Worm (Caenorhabditis elegans) whole organism, L2 larva: ENCODE results near the gene K02G10.15.

ENCODE experiments used
- C34F6.9 ChIP-seq: fragments of 150-350 bp; optimal IDR thresholded peaks from 2 replicates; lab custom pipeline; 2014; ENCODE audit warnings: missing biosample characterization, missing genetic modification characterization
- R02D3.7 ChIP-seq: fragments of 150-350 bp; optimal IDR thresholded peaks from 2 replicates; lab custom pipeline; 2014; ENCODE audit warnings: missing biosample characterization, missing genetic modification characterization
- Y55F3AM.14 ChIP-seq: fragments of 200-800 bp; sonication (Bioruptor generic); optimal IDR thresholded peaks from 2 replicates; lab custom pipeline; 2018; ENCODE audit warnings: mild to moderate bottlenecking, missing genetic modification characterization, missing compliant biosample characterization
- ZK546.5 ChIP-seq: sonication (generic microtip); optimal IDR thresholded peaks from 2 replicates; lab custom pipeline; 2017; ENCODE audit warnings: missing biosample characterization, missing genetic modification characterization
- alr-1 ChIP-seq: fragments of 150-350 bp; optimal IDR thresholded peaks from 2 replicates; lab custom pipeline; 2014; ENCODE audit warnings: missing biosample characterization, missing genetic modification characterization
- aly-2 ChIP-seq: fragments of 150-350 bp; optimal IDR thresholded peaks from 2 replicates; lab custom pipeline; 2014; ENCODE audit warnings: missing biosample characterization, missing genetic modification characterization
- ama-1 ChIP-seq: fragments of 150-350 bp; optimal IDR thresholded peaks from 2 replicates; lab custom pipeline; 2018; ENCODE audit warnings: inconsistent platforms
- blmp-1 ChIP-seq: sonication (generic microtip); optimal IDR thresholded peaks from 2 replicates; lab custom pipeline; 2017; ENCODE audit warnings: missing genetic modification characterization, mild to moderate bottlenecking, missing compliant biosample characterization, antibody characterized with exemption, moderate library complexity; ENCODE audit not compliant: insufficient read depth
- ceh-16 ChIP-seq: fragments of 150-350 bp; optimal IDR thresholded peaks from 2 replicates; lab custom pipeline; 2014; ENCODE audit warnings: missing biosample characterization, missing genetic modification characterization
- ceh-82 ChIP-seq: fragments of 150-350 bp; optimal IDR thresholded peaks from 2 replicates; lab custom pipeline; 2014; ENCODE audit warnings: missing biosample characterization, missing genetic modification characterization
- crh-2 ChIP-seq: sonication (generic microtip); optimal IDR thresholded peaks from 2 replicates; lab custom pipeline; 2017; ENCODE audit warnings: missing biosample characterization, missing genetic modification characterization
- dmd-4 ChIP-seq: sonication (generic microtip); optimal IDR thresholded peaks from 2 replicates; lab custom pipeline; 2017; ENCODE audit warnings: missing biosample characterization, missing genetic modification characterization
- egl-27 ChIP-seq: sonication (generic microtip); optimal IDR thresholded peaks from 3 replicates; lab custom pipeline; 2017; ENCODE audit warnings: missing biosample characterization, missing genetic modification reagents, missing genetic modification characterization
- elt-1 ChIP-seq: fragments of 150-350 bp; optimal IDR thresholded peaks from 2 replicates; lab custom pipeline; 2014; ENCODE audit warnings: missing biosample characterization, missing genetic modification characterization
- elt-3 ChIP-seq: sonication (generic microtip); optimal IDR thresholded peaks from 2 replicates; lab custom pipeline; 2017; ENCODE audit warnings: missing biosample characterization, missing genetic modification characterization
- fos-1 ChIP-seq: fragments of 150-350 bp; optimal IDR thresholded peaks from 2 replicates; lab custom pipeline; 2014; ENCODE audit warnings: missing biosample characterization, missing genetic modification characterization
- lin-13 ChIP-seq: fragments of 150-350 bp; optimal IDR thresholded peaks from 2 replicates; lab custom pipeline; 2014; ENCODE audit warnings: missing biosample characterization, missing genetic modification reagents, missing genetic modification characterization
- lin-39 ChIP-seq: fragments of 150-350 bp; optimal IDR thresholded peaks from 2 replicates; lab custom pipeline; 2014; ENCODE audit warnings: missing biosample characterization, missing genetic modification reagents, missing genetic modification characterization
- lsy-2 ChIP-seq, 2 experiments: fragments of 150-350 bp in 1 of 2; sonication (generic microtip) in 1 of 2; optimal IDR thresholded peaks; 2 replicates each; lab custom pipeline; 2014 to 2017; ENCODE audit warnings: missing biosample characterization in 2 of 2, missing genetic modification characterization in 2 of 2
- mab-5 ChIP-seq: fragments of 150-350 bp; optimal IDR thresholded peaks from 2 replicates; lab custom pipeline; 2014; ENCODE audit warnings: missing biosample characterization, missing genetic modification characterization
- mbf-1 ChIP-seq: sonication (generic microtip); optimal IDR thresholded peaks from 2 replicates; lab custom pipeline; 2017; ENCODE audit warnings: missing biosample characterization, missing genetic modification characterization
- mdl-1 ChIP-seq, 2 experiments: fragments of 150-350 bp in 1 of 2; sonication (generic microtip) in 1 of 2; optimal IDR thresholded peaks; 2 replicates each; lab custom pipeline; 2017; ENCODE audit warnings: missing biosample characterization in 2 of 2, missing genetic modification characterization in 2 of 2
- nhr-11 ChIP-seq: fragments of 150-350 bp; optimal IDR thresholded peaks from 2 replicates; lab custom pipeline; 2014; ENCODE audit warnings: missing biosample characterization, missing genetic modification characterization
- nhr-12 ChIP-seq: fragments of 150-350 bp; optimal IDR thresholded peaks from 2 replicates; lab custom pipeline; 2014; ENCODE audit warnings: missing biosample characterization, missing genetic modification characterization
- nhr-129 ChIP-seq: fragments of 150-350 bp; optimal IDR thresholded peaks from 2 replicates; lab custom pipeline; 2014; ENCODE audit warnings: missing biosample characterization, missing genetic modification characterization
- nhr-21 ChIP-seq: fragments of 150-350 bp; optimal IDR thresholded peaks from 2 replicates; lab custom pipeline; 2014; ENCODE audit warnings: missing biosample characterization, missing genetic modification characterization
- nhr-23 ChIP-seq: fragments of 150-350 bp; optimal IDR thresholded peaks from 2 replicates; lab custom pipeline; 2014; ENCODE audit warnings: missing biosample characterization, missing genetic modification reagents, missing genetic modification characterization
- nhr-237 ChIP-seq: fragments of 150-350 bp; optimal IDR thresholded peaks from 2 replicates; lab custom pipeline; 2014; ENCODE audit warnings: missing biosample characterization, missing genetic modification characterization
- nhr-6 ChIP-seq: fragments of 150-350 bp; optimal IDR thresholded peaks from 2 replicates; lab custom pipeline; 2014; ENCODE audit warnings: missing biosample characterization, missing genetic modification characterization
- peb-1 ChIP-seq: fragments of 150-350 bp; optimal IDR thresholded peaks from 2 replicates; lab custom pipeline; 2014; ENCODE audit warnings: missing biosample characterization, missing genetic modification characterization
- sem-4 ChIP-seq: fragments of 150-350 bp; optimal IDR thresholded peaks from 2 replicates; lab custom pipeline; 2014; ENCODE audit warnings: missing biosample characterization, missing genetic modification reagents, missing genetic modification characterization
- skn-1 ChIP-seq: sonication (generic microtip); optimal IDR thresholded peaks from 2 replicates; lab custom pipeline; 2017; ENCODE audit warnings: missing biosample characterization, missing genetic modification characterization
- sma-9 ChIP-seq, 2 experiments: fragments of 150-350 bp in 1 of 2; sonication (generic microtip) in 1 of 2; optimal IDR thresholded peaks; 2 replicates each; lab custom pipeline; 2014 to 2016; ENCODE audit warnings: missing genetic modification characterization in 2 of 2, mild to moderate bottlenecking in 1 of 2, missing biosample characterization in 1 of 2, missing compliant biosample characterization in 1 of 2, missing genetic modification reagents in 1 of 2, moderate library complexity in 1 of 2
- snpc-4 ChIP-seq: fragments of 150-350 bp; optimal IDR thresholded peaks from 2 replicates; lab custom pipeline; 2014; ENCODE audit warnings: missing biosample characterization, missing genetic modification characterization
- unc-39 ChIP-seq: fragments of 150-350 bp; optimal IDR thresholded peaks from 2 replicates; lab custom pipeline; 2014; ENCODE audit warnings: missing biosample characterization, missing genetic modification characterization
- unc-55 ChIP-seq: fragments of 150-350 bp; sonication (generic microtip); optimal IDR thresholded peaks from 3 replicates; lab custom pipeline; 2014; ENCODE audit warnings: missing biosample characterization, missing genetic modification reagents, missing genetic modification characterization
- unc-62 ChIP-seq: fragments of 150-350 bp; optimal IDR thresholded peaks from 2 replicates; lab custom pipeline; 2014; ENCODE audit warnings: missing biosample characterization, missing genetic modification reagents, missing genetic modification characterization
- zag-1 ChIP-seq: fragments of 150-350 bp; optimal IDR thresholded peaks from 2 replicates; lab custom pipeline; 2014; ENCODE audit warnings: missing biosample characterization, missing genetic modification characterization
- ztf-1 ChIP-seq: fragments of 200-800 bp; sonication (Bioruptor generic); conservative IDR thresholded peaks from 2 replicates; pipeline ENCODE4 v1.3.6; 2022; ENCODE audit warnings: missing genetic modification characterization, missing compliant biosample characterization
- ztf-11 ChIP-seq: sonication (generic microtip); optimal IDR thresholded peaks from 2 replicates; lab custom pipeline; 2017; ENCODE audit warnings: missing biosample characterization, missing genetic modification characterization
- ztf-4 ChIP-seq: fragments of 150-350 bp; optimal IDR thresholded peaks from 2 replicates; lab custom pipeline; 2014; ENCODE audit warnings: missing biosample characterization, missing genetic modification characterization

K02G10.15 gene

DNA sequence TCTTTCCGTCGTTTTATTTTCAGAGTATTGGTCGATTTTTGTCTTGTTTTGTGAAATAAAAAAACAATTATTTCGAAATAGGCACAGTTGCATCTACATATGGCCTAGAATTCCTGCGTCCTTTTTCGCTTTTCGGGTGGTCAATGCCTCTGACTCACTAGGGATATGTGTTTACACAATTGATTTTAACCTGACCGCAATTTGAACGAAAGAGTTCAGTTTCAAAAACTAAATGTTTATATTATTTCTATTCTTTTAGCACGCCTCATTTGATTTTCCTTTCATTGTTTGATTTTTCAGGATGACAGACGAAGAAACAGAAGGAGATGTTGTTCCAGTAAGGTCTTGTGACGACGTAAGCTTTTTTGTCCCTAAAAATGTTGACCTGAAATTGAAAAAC is 14.7 kb downstream of the K02G10.15 start, which contains the start of gene mfsd-12:
Gene mfsd-12, plus strand, starts transcription at position 301 of the 400 bp plus-strand sequence.
- TF ChIP-seq R02D3.7 (tag; lab: Kevin White, UChicago) (no peak), lsy-2 (tag; optimal IDR thresholded peaks at IDR 0.05; lab: Kevin White, UChicago) (no peak), egl-27 (tag; lab: Kevin White, UChicago) (no peak), fos-1 (tag; lab: Kevin White, UChicago) (no peak), sma-9 (GFP tag; optimal IDR thresholded peaks at IDR 0.05; lab: Kevin White, UChicago) (no peak), sma-9 (tag; optimal IDR thresholded peaks at IDR 0.05; lab: Kevin White, UChicago) (no peak), nhr-23 (tag; lab: Kevin White, UChicago) (no peak), lin-13 (GFP tag; lab: Kevin White, UChicago) (no peak), sem-4 (no peak), alr-1 (no peak), nhr-6 (no peak), elt-3 (tag; lab: Kevin White, UChicago) (no peak), crh-2 (tag; lab: Kevin White, UChicago) (no peak), mdl-1 (tag; optimal IDR thresholded peaks at IDR 0.05; lab: Kevin White, UChicago) (no peak), nhr-237 (tag; lab: Kevin White, UChicago) (no peak), ZK546.5 (no peak), zag-1 (no peak), ama-1 (no peak), nhr-129 (tag; lab: Kevin White, UChicago) (no peak)

DNA sequence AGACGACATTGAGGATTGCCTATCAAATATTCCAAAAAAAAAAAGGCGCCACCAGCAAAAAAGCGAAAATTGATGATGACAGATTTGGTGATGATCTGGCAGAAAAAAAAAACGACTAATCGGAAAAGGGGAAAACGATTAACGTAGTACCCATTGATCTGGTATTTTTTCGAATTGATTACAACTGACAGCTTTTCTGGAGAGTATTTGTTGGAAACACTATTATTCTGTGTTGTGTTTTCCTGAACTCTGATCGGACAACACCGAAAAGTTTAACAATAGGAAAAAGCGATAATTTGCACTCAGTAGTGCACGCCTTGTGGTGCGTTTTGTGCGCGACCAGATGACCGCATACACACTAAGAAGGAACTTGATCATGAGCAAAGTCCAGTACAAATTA is 17.9 kb downstream of the K02G10.15 start:
- TF ChIP-seq nhr-129 (tag; lab: Kevin White, UChicago) (no peak), nhr-12 (tag; lab: Kevin White, UChicago) (no peak), peb-1 (tag; lab: Kevin White, UChicago) (no peak), elt-3 (tag; lab: Kevin White, UChicago) (no peak), unc-62 (GFP tag; lab: Kevin White, UChicago) (no peak), mab-5 (tag; lab: Kevin White, UChicago) (no peak), aly-2 (tag; lab: Kevin White, UChicago) (no peak), ceh-82 (tag; lab: Kevin White, UChicago) (no peak), Y55F3AM.14 (GFP tag; lab: Kevin White, UChicago) (no peak), R02D3.7 (tag; lab: Kevin White, UChicago) (no peak), unc-55 (GFP tag; lab: Kevin White, UChicago) (no peak), egl-27 (tag; lab: Kevin White, UChicago) (no peak), ztf-11 (tag; lab: Kevin White, UChicago) (no peak), lin-13 (GFP tag; lab: Kevin White, UChicago) (no peak), nhr-11 (tag; lab: Kevin White, UChicago) (no peak)
- TF ChIP-seq, all 48 proteins: peak for 0

DNA sequence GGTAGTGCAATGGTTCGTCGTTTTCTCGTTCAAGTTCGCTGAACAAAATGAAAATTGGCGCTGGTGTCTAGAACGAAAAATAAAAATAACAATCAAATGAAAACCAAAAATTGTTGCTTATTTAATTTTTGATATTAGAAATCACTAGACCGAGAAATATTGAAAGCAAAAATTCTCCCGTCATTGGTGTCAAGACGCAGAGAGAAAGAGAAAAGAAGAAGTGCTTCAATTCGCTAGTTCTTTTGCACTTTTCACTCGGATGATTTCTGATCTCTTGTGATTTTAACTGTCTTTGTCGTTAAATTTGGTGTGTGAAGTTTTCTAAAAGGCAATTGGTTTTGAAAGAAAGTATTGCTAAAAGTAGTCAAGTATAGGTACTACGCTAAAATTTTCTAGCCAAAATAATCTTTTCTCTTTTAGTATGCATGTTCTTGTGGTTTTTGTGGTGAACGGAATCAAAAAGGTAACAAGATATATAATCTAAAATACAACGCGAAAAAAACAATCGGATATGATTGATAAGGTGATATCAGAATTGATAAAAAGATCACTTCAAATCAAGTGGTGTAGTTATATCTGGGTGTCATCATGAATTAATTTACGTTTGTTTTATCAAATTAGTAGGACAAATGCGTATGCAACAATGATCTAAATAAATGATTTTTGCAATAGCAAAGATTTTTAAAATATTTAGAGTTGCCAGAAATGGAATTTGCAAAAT is 19.4 kb downstream of the K02G10.15 start:
- TF ChIP-seq unc-55 (GFP tag; lab: Kevin White, UChicago) = peak; percentile 1
- no peak for TF ChIP-seq ztf-4 (tag; lab: Kevin White, UChicago)
- peak; percentile 74 for TF ChIP-seq blmp-1 (tag; lab: Kevin White, UChicago)
- TF ChIP-seq ztf-1 (GFP tag; lab: Robert Waterston, UW) = no peak
- TF ChIP-seq ceh-82 (tag; lab: Kevin White, UChicago) = no peak
- TF ChIP-seq nhr-129 (tag; lab: Kevin White, UChicago) = peak; percentile 0
- TF ChIP-seq sma-9 (GFP tag; optimal IDR thresholded peaks at IDR 0.05; lab: Kevin White, UChicago) = peak; percentile 75
- no peak for TF ChIP-seq sma-9 (tag; optimal IDR thresholded peaks at IDR 0.05; lab: Kevin White, UChicago)
- no peak for TF ChIP-seq lin-13 (GFP tag; lab: Kevin White, UChicago)
- TF ChIP-seq fos-1 (tag; lab: Kevin White, UChicago) = peak; percentile 11
- TF ChIP-seq nhr-21 = no peak
- TF ChIP-seq aly-2 (tag; lab: Kevin White, UChicago) = no peak
- TF ChIP-seq, all 48 proteins: peak for 5

DNA sequence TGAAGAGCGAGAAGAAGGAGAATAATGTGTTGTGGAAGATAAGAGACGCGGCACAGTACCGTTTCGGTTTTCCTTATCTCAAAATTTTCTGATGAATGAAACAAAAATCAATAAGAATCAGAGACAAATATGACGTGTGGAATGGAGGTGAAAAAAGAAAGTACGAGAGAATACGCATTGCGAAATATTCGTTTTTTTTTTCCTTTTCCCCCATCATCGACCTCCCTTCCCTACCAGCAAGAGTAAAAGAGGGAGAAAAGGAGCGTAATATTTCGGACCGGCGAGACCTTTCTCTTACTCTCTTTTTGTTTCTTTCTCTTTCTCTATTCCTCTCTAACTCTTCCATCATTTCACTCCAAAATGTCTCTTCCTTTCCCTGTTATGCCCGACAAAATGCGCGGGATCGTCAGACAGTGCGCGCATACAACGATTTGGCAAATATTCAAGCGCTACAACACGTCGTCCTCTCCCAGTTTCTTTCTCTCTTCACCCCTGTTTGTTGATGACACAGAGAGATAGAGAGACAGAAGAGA is 20.2 kb downstream of the K02G10.15 start:
- no peak for TF ChIP-seq dmd-4 (tag; lab: Kevin White, UChicago)
- no peak for TF ChIP-seq ceh-82 (tag; lab: Kevin White, UChicago)
- TF ChIP-seq unc-39 (tag; lab: Kevin White, UChicago) = no peak
- no peak for TF ChIP-seq snpc-4
- no peak for TF ChIP-seq lin-39 (tag; lab: Kevin White, UChicago)
- TF ChIP-seq nhr-237 (tag; lab: Kevin White, UChicago) = no peak
- peak; percentile 36 for TF ChIP-seq sma-9 (GFP tag; optimal IDR thresholded peaks at IDR 0.05; lab: Kevin White, UChicago)
- no peak for TF ChIP-seq sma-9 (tag; optimal IDR thresholded peaks at IDR 0.05; lab: Kevin White, UChicago)
- peak; percentile 52 for TF ChIP-seq C34F6.9
- no peak for TF ChIP-seq ZK546.5
- peak; percentile 95 for TF ChIP-seq Y55F3AM.14 (GFP tag; lab: Kevin White, UChicago)
- no peak for TF ChIP-seq nhr-23 (tag; lab: Kevin White, UChicago)
- peak; percentile 13 for TF ChIP-seq ama-1
- peak; percentile 11 for TF ChIP-seq sem-4
- TF ChIP-seq lin-13 (GFP tag; lab: Kevin White, UChicago) = no peak
- no peak for TF ChIP-seq ztf-11 (tag; lab: Kevin White, UChicago)
- no peak for TF ChIP-seq R02D3.7 (tag; lab: Kevin White, UChicago)
- TF ChIP-seq skn-1 (tag; lab: Kevin White, UChicago) = no peak
- no peak for TF ChIP-seq ceh-16 (tag; lab: Kevin White, UChicago)
- TF ChIP-seq nhr-12 (tag; lab: Kevin White, UChicago) = no peak
- TF ChIP-seq blmp-1 (tag; lab: Kevin White, UChicago) = peak; percentile 85
- TF ChIP-seq elt-1 (tag; lab: Kevin White, UChicago) = no peak
- no peak for TF ChIP-seq mbf-1 (tag; lab: Kevin White, UChicago)
- TF ChIP-seq unc-62 (GFP tag; lab: Kevin White, UChicago) = no peak
- TF ChIP-seq unc-55 (GFP tag; lab: Kevin White, UChicago) = peak; percentile 53
- peak; percentile 41 for TF ChIP-seq ztf-4 (tag; lab: Kevin White, UChicago)
- no peak for TF ChIP-seq zag-1
